Fruit fly (Drosophila melanogaster) whole organism, adult: ENCODE data around the gene Vha68-2.

ENCODE experiments used
- CG11617 ChIP-seq: fragments of 200-800 bp; sonication (Bioruptor generic); optimal IDR thresholded peaks from 2 replicates; lab custom pipeline; 2017; ENCODE audit warnings: mild to moderate bottlenecking, missing biosample characterization, missing genetic modification reagents, missing genetic modification characterization
- CG12768 ChIP-seq: fragments of 200-800 bp; sonication (Bioruptor generic); optimal IDR thresholded peaks from 2 replicates; lab custom pipeline; 2017; ENCODE audit warnings: missing biosample characterization, missing genetic modification characterization, mild to moderate bottlenecking, moderate library complexity, missing genetic modification reagents
- CG14711 ChIP-seq: fragments of 200-800 bp; sonication (Bioruptor generic); optimal IDR thresholded peaks from 2 replicates; lab custom pipeline; 2018; ENCODE audit warnings: missing biosample characterization, mild to moderate bottlenecking, missing genetic modification characterization, moderate library complexity
- CG1620 ChIP-seq: fragments of 200-800 bp; sonication (Bioruptor generic); optimal IDR thresholded peaks from 2 replicates; lab custom pipeline; 2016; ENCODE audit warnings: missing biosample characterization, missing genetic modification characterization
- CG33017 ChIP-seq: fragments of 200-800 bp; sonication (Bioruptor generic); optimal IDR thresholded peaks from 2 replicates; lab custom pipeline; 2018; ENCODE audit warnings: missing biosample characterization, mild to moderate bottlenecking, missing genetic modification characterization, moderate library complexity
- CG5204 ChIP-seq: fragments of 200-800 bp; sonication (Bioruptor generic); optimal IDR thresholded peaks from 2 replicates; lab custom pipeline; 2016; ENCODE audit warnings: missing biosample characterization, missing genetic modification characterization
- CG7045 ChIP-seq: fragments of 200-800 bp; sonication (Bioruptor generic); optimal IDR thresholded peaks from 2 replicates; lab custom pipeline; 2017; ENCODE audit warnings: missing biosample characterization, mild to moderate bottlenecking, missing genetic modification characterization
- CG7101 ChIP-seq: fragments of 200-800 bp; sonication (Bioruptor generic); optimal IDR thresholded peaks from 2 replicates; lab custom pipeline; 2018; ENCODE audit warnings: missing biosample characterization, mild to moderate bottlenecking, missing genetic modification characterization, moderate library complexity
- Clk ChIP-seq: fragments of 200-800 bp; sonication (Bioruptor generic); optimal IDR thresholded peaks from 2 replicates; lab custom pipeline; 2017; ENCODE audit warnings: missing biosample characterization, missing genetic modification characterization
- Crg-1 ChIP-seq: fragments of 200-800 bp; sonication (Bioruptor generic); optimal IDR thresholded peaks from 2 replicates; lab custom pipeline; 2016; ENCODE audit warnings: missing biosample characterization, missing genetic modification characterization
- Hr96 ChIP-seq: fragments of 200-800 bp; sonication (Bioruptor generic); optimal IDR thresholded peaks from 2 replicates; lab custom pipeline; 2016; ENCODE audit warnings: missing biosample characterization, missing genetic modification characterization
- Mnt ChIP-seq: fragments of 200-800 bp; sonication (Bioruptor generic); optimal IDR thresholded peaks from 2 replicates; lab custom pipeline; 2016; ENCODE audit warnings: missing biosample characterization, mild to moderate bottlenecking, missing genetic modification characterization
- bab1 ChIP-seq: fragments of 200-800 bp; sonication (Bioruptor generic); optimal IDR thresholded peaks from 3 replicates; lab custom pipeline; 2019; ENCODE audit warnings: missing biosample characterization, mild to moderate bottlenecking, missing genetic modification characterization, moderate library complexity
- cic ChIP-seq: fragments of 200-800 bp; sonication (Bioruptor generic); optimal IDR thresholded peaks from 2 replicates; lab custom pipeline; 2017; ENCODE audit warnings: missing biosample characterization, mild to moderate bottlenecking, missing genetic modification characterization, moderate library complexity
- cnc ChIP-seq, 2 experiments: fragments of >200 bp; optimal IDR thresholded peaks; 2 replicates each; lab custom pipeline; 2017
- kay ChIP-seq: fragments of 200-800 bp; sonication (Bioruptor generic); peaks from one replicate; lab custom pipeline; 2016; ENCODE audit warnings: missing biosample characterization, missing genetic modification characterization, borderline replicate concordance
- ovo ChIP-seq: fragments of 200-800 bp; sonication (Bioruptor generic); optimal IDR thresholded peaks from 2 replicates; lab custom pipeline; 2016; ENCODE audit warnings: missing biosample characterization, missing genetic modification characterization
- pad ChIP-seq: fragments of 200-800 bp; sonication (Bioruptor generic); optimal IDR thresholded peaks from 3 replicates; lab custom pipeline; 2017; ENCODE audit warnings: missing biosample characterization, missing genetic modification characterization, mild to moderate bottlenecking, moderate library complexity, missing genetic modification reagents
- tj ChIP-seq: fragments of 200-800 bp; sonication (Bioruptor generic); optimal IDR thresholded peaks from 3 replicates; lab custom pipeline; 2017; ENCODE audit warnings: missing biosample characterization, mild to moderate bottlenecking, missing genetic modification characterization, moderate library complexity
- toe ChIP-seq: fragments of 200-800 bp; sonication (Bioruptor generic); optimal IDR thresholded peaks from 2 replicates; lab custom pipeline; 2016; ENCODE audit warnings: missing biosample characterization, missing genetic modification characterization

Vha68-2 gene

DNA sequence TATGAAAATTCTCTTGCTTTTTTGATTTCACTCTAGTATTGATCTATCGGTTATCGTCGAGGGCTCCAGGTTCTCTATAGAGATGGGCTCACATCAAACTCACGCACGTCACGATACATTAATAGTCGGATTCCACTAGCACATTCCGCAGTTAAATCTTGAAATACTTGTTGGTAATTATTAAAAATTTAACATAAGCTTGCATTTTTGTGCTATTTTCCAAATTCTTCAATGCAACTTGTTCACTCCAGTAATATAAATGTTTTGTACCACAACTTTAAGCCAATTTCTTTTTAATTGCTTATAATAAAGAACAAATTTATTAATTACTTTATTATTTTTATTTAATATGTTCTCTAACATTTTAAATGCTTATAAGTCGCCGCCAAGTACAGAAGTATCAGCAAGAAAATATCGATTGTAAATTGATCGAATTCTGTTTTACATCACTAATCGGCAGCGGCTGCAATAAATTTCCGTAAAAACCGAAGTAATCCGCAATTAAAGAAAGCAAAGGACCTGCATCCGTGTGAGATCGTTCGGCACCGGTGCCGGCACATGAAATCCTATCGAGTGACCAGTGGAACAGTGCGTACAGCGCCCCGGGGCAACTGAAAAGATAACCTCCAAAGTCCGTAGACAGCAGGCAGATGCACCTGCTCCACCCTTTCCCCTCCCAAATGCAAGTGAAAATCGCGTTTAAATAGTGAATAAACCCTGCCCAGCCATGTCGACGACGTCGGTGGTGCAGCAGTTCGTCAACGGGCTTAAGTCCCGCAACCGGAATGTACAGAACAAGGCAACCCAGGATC lies 30.1 kb downstream of the Vha68-2 start, which contains the start of the genes Vha68-1 and mTor:
Gene Vha68-1 (minus strand): TSS at position 49 of the 812 bp plus-strand sequence.
Gene mTor (plus strand): TSS at position 422 of the 812 bp plus-strand sequence.
- TF ChIP-seq cic (GFP tag; lab: Kevin White, UChicago), result no peak
- no peak for TF ChIP-seq CG5204 (GFP tag; lab: Kevin White, UChicago)
- peak; percentile 15 for TF ChIP-seq Clk (GFP tag; lab: Kevin White, UChicago)
- peak; percentile 42 for TF ChIP-seq CG12768 (GFP tag; lab: Kevin White, UChicago)
- peak; percentile 41 for TF ChIP-seq pad (GFP tag; lab: Kevin White, UChicago)
- peak; percentile 43 for TF ChIP-seq tj
- peak; percentile 64 for TF ChIP-seq CG11617
- TF ChIP-seq CG7045 (GFP tag; lab: Kevin White, UChicago), result peak; percentile 45
- peak; percentile 78 for TF ChIP-seq CG7101 (tag; lab: Kevin White, UChicago)
- TF ChIP-seq ovo (GFP tag; lab: Kevin White, UChicago), result peak; percentile 17
- peak; percentile 33 for TF ChIP-seq CG1620 (GFP tag; lab: Kevin White, UChicago)
- TF ChIP-seq toe (GFP tag; lab: Kevin White, UChicago), result peak; percentile 83
- no peak for TF ChIP-seq kay
- no peak for TF ChIP-seq cnc (optimal IDR thresholded peaks at IDR 0.05; lab: Kevin White, UChicago)
- TF ChIP-seq Hr96 (GFP tag; lab: Kevin White, UChicago), result peak; percentile 63
- TF ChIP-seq CG14711 (tag; lab: Kevin White, UChicago), result peak; percentile 60
- peak; percentile 60 for TF ChIP-seq Mnt (GFP tag; lab: Kevin White, UChicago)
- TF ChIP-seq bab1 (GFP tag; lab: Kevin White, UChicago), result peak; percentile 52
- peak; percentile 56 for TF ChIP-seq Crg-1
- TF ChIP-seq CG33017, result peak; percentile 73

DNA sequence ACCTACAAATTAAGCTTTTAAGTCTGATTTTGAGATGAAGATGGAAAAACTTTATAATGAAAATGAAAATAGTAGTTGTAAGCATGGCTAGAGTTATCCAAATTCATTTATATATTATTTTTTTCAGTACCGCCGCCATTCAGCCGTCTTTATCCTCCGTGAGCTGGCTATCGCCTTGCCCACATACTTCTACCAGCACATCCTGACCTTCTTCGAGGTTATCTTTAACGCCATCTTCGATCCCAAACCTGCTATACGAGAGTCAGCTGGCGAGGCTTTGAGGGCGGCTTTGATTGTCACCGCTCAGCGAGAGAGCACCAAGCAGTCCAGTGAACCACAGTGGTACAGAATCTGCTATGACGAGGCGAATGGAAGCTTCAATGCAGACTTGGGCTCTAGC lies 31.2 kb downstream of the Vha68-2 start:
- TF ChIP-seq CG7101 (tag; lab: Kevin White, UChicago) (no peak), CG5204 (GFP tag; lab: Kevin White, UChicago) (no peak), CG33017 (no peak), CG12768 (GFP tag; lab: Kevin White, UChicago) (no peak), CG14711 (tag; lab: Kevin White, UChicago) (no peak), pad (GFP tag; lab: Kevin White, UChicago) (no peak), CG11617 (no peak), CG7045 (GFP tag; lab: Kevin White, UChicago) (no peak), cic (GFP tag; lab: Kevin White, UChicago) (no peak), cnc (optimal IDR thresholded peaks at IDR 0.05; lab: Kevin White, UChicago) (no peak)

DNA sequence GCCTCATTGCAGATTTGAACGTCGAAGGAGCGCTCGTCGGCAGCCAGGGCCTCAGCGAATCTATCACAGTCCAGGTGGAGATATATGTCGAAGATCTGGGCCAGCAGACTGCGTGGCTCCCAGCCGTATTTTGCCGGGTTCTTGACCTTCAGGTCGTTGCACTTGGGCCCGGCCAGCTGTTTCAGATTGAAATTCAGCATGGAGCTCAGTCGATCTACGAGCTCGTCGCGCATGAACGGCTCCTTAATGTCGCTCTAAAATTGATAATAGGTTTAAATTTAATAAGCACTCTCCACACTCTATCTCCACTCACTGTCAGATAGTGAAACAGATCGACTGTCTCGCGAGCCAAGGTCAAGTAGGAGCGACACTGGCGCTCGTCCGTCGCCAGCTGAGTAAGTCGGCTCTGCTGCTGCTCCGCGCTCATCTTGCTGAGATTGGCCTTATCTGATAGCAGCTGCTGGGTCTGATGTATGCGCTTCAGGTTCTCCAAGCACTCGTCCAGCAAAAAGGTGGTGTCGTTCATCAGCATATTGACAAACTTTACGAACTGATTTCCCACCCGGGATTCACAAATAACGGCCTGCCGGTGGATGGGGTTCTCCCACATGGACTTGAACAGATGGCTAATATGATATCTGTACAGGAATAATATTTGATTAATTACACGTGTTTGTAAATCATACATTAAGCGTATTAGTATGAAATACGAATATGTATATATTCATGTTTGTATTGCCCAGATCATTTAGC lies 40.1 kb downstream of the Vha68-2 start:
- TF ChIP-seq tj, result no peak
- peak; percentile 10 for TF ChIP-seq cic (GFP tag; lab: Kevin White, UChicago)

DNA sequence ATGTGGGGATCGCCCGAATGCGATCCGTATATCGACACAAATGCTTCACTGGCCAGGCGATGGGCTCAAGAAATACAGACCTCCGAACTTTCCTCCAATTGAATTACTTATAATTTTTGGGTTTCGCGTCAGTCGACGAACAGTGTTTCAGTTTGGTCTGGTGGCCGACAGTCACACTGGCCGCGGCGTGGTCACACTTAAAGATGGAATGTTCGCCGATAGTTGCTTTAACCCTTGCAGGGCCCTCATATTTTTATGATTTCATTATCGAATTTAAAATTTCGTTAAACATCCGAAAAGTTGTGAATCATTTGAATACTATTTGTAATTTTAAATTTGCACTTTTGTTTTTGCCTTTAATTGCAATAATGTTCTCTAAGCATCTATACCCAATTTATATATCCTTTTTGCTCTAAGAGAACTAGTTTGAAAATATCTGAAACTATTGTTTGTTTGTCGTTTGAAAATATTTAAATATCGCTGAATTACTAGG lies 44.9 kb downstream of the Vha68-2 start, which contains the start of gene Ube4B:
Gene Ube4B (minus strand): TSS at position 443 of the 493 bp plus-strand sequence.
- TF ChIP-seq toe (GFP tag; lab: Kevin White, UChicago) (no peak), kay (no peak), pad (GFP tag; lab: Kevin White, UChicago) (peak; percentile 32), CG11617 (peak; percentile 43), CG12768 (GFP tag; lab: Kevin White, UChicago) (peak; percentile 51), cic (GFP tag; lab: Kevin White, UChicago) (peak; percentile 24), ovo (GFP tag; lab: Kevin White, UChicago) (no peak), tj (no peak), Clk (GFP tag; lab: Kevin White, UChicago) (peak; percentile 21), CG5204 (GFP tag; lab: Kevin White, UChicago) (no peak), CG33017 (peak; percentile 31), bab1 (GFP tag; lab: Kevin White, UChicago) (peak; percentile 59), CG7101 (tag; lab: Kevin White, UChicago) (peak; percentile 70), Mnt (GFP tag; lab: Kevin White, UChicago) (peak; percentile 61), cnc (optimal IDR thresholded peaks at IDR 0.05; lab: Kevin White, UChicago) (no peak), CG14711 (tag; lab: Kevin White, UChicago) (peak; percentile 18), CG7045 (GFP tag; lab: Kevin White, UChicago) (peak; percentile 17), CG1620 (GFP tag; lab: Kevin White, UChicago) (peak; percentile 59), Crg-1 (peak; percentile 27), Hr96 (GFP tag; lab: Kevin White, UChicago) (no peak)

DNA sequence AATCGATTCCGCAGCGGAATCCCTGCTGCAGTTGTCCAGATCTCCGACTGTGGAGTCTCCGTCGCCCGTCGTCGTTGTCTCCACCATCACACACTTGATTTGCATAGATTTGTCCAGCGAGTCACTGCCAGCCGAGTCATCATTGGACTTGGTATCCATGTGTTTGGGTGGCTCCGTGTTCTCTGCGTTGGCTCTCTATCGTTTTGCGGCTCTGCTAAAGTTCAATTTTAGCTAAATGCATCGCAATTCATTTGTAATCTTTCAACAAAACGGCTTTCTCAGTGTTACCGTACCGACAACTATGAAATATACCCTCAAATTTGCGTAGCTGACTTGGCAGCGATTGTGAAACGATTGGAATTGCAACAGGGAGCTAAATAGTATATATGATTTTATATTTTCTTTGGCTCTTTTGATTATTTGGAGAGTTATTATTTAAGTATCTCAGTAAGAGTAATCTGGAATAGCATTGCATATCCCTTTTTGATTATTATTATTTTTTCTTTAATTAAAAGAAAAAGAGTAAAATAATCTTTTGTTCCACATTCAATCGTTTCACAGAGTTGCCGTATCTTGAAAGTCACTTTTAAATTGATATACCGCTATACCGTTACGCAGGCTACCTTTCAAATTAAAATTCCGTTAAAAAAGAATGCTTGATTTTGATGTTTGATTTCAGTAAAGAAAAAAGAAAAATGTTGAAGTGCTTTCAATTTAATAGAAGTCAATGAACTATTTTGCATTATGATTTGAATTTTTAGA lies 47.1 kb downstream of the Vha68-2 start, which contains the start of gene CG9933:
Gene CG9933 (minus strand): TSS at position 293 of the 762 bp plus-strand sequence.
- no peak for TF ChIP-seq kay
- TF ChIP-seq ovo (GFP tag; lab: Kevin White, UChicago), result peak; percentile 23
- no peak for TF ChIP-seq tj
